Fruit fly (Drosophila melanogaster) whole organism: ENCODE data around the gene Bka.

Experiments
- CG8478 ChIP-seq: fragments of >200 bp; optimal IDR thresholded peaks from 2 replicates; lab custom pipeline; 2018; ENCODE audit warnings: inconsistent platforms
- Dll ChIP-seq: fragments of >200 bp; optimal IDR thresholded peaks from 2 replicates; lab custom pipeline; 2017
- pan ChIP-seq: fragments of >200 bp; optimal IDR thresholded peaks from 2 replicates; lab custom pipeline; 2017
- usp ChIP-seq: fragments of >200 bp; optimal IDR thresholded peaks from 2 replicates; lab custom pipeline; 2017; ENCODE audit warnings: missing biosample characterization, missing genetic modification characterization, mixed read lengths

dm6 chr2L:9890576-9890975 lies 4.5 kb upstream of the Bka start, which contains the start of the genes CG34183 and CG4537:
- TF ChIP-seq pan (lab: Kevin White, UChicago) = no peak
- no peak for TF ChIP-seq Dll (lab: Kevin White, UChicago)
- no peak for TF ChIP-seq CG8478 (lab: Kevin White, UChicago)
- TF ChIP-seq usp (GFP tag; lab: Kevin White, UChicago) = no peak
